Worm (Caenorhabditis elegans) whole organism, L4 larva: ENCODE measurements around the gene F20E11.18.

Experiments used
- F10B5.3 ChIP-seq: sonication (generic microtip); optimal IDR thresholded peaks from 2 replicates; lab custom pipeline; 2016; ENCODE audit warnings: mild to moderate bottlenecking, missing genetic modification characterization, missing compliant biosample characterization
- egl-27 ChIP-seq: sonication (generic microtip); optimal IDR thresholded peaks from 3 replicates; lab custom pipeline; 2017; ENCODE audit warnings: missing biosample characterization, missing genetic modification reagents, missing genetic modification characterization
- lin-13 ChIP-seq: fragments of 150-350 bp; optimal IDR thresholded peaks from 2 replicates; lab custom pipeline; 2014; ENCODE audit warnings: missing biosample characterization, missing genetic modification reagents, missing genetic modification characterization
- mep-1 ChIP-seq: fragments of 150-350 bp; sonication (generic microtip); optimal IDR thresholded peaks from 3 replicates; lab custom pipeline; 2014; ENCODE audit warnings: missing biosample characterization, missing genetic modification characterization
- nhr-102 ChIP-seq: sonication (generic microtip); optimal IDR thresholded peaks from 2 replicates; lab custom pipeline; 2016; ENCODE audit warnings: mild to moderate bottlenecking, missing genetic modification characterization, moderate library complexity, missing compliant biosample characterization
- nhr-237 ChIP-seq: sonication (generic microtip); optimal IDR thresholded peaks from 2 replicates; lab custom pipeline; 2017; ENCODE audit warnings: missing biosample characterization, missing genetic modification characterization
- nhr-28 ChIP-seq: fragments of 150-350 bp; optimal IDR thresholded peaks from 2 replicates; lab custom pipeline; 2014; ENCODE audit warnings: missing biosample characterization, missing genetic modification characterization
- nhr-77 ChIP-seq: fragments of 150-350 bp; optimal IDR thresholded peaks from 2 replicates; lab custom pipeline; 2014; ENCODE audit warnings: missing biosample characterization, missing genetic modification characterization
- pqm-1 ChIP-seq: sonication (generic microtip); optimal IDR thresholded peaks from 2 replicates; lab custom pipeline; 2017; ENCODE audit warnings: missing biosample characterization, missing genetic modification characterization
- skn-1 ChIP-seq: fragments of 150-350 bp; optimal IDR thresholded peaks from 2 replicates; lab custom pipeline; 2014; ENCODE audit warnings: missing biosample characterization, missing genetic modification characterization
- unc-130 ChIP-seq: sonication (generic microtip); optimal IDR thresholded peaks from 2 replicates; lab custom pipeline; 2016; ENCODE audit warnings: missing genetic modification reagents, missing genetic modification characterization, missing compliant biosample characterization
- unc-62 ChIP-seq, 3 experiments: fragments of 150-350 bp in 1 of 3; sonication (generic microtip); optimal IDR thresholded peaks in 2 of 3; peaks in 1 of 3; 1 replicate in 1 of 3; 2 replicates in 2 of 3; lab custom pipeline; 2014 to 2017; ENCODE audit warnings: missing biosample characterization in 3 of 3, missing genetic modification characterization in 3 of 3, missing genetic modification reagents in 3 of 3, missing genotype in 1 of 3
- zag-1 ChIP-seq: fragments of 150-350 bp; optimal IDR thresholded peaks from 2 replicates; lab custom pipeline; 2014; ENCODE audit warnings: missing biosample characterization, missing genetic modification characterization

ce11 chrV:17438317-17438716, 1.9 kb upstream of the F20E11.18 start, which contains the start of gene srsx-2:
- TF ChIP-seq skn-1 (tag; lab: Kevin White, UChicago) (no peak), pqm-1 (tag; lab: Kevin White, UChicago) (no peak), nhr-237 (tag; lab: Kevin White, UChicago) (no peak), egl-27 (tag; lab: Kevin White, UChicago) (no peak), F10B5.3 (no peak), nhr-102 (tag; lab: Kevin White, UChicago) (no peak), nhr-28 (tag; lab: Kevin White, UChicago) (no peak), mep-1 (tag; lab: Kevin White, UChicago) (no peak), zag-1 (no peak), unc-62 (GFP tag; optimal IDR thresholded peaks at IDR 0.05 in 1 of 2; lab: Kevin White, UChicago) (no peak), unc-62 (tag; optimal IDR thresholded peaks at IDR 0.05; lab: Kevin White, UChicago) (no peak), unc-130 (GFP tag; lab: Kevin White, UChicago) (no peak), lin-13 (no peak), nhr-77 (tag; lab: Kevin White, UChicago) (no peak)
